Worm (Caenorhabditis elegans): ENCODE results near the gene klp-4.
A peak's percentile ranks its signal among the peaks of the same experiment; 100 is the strongest.

- TF ChIP-seq F44E2.7 (GFP tag; IDR thresholded peaks at IDR 0.05) (0 out of 2 replicates have a peak, but pooled peaks have one; percentile 3), nhr-28 (tag; optimal IDR thresholded peaks at IDR 0.05) (peak; percentile 91), F49E8.2 (tag; optimal IDR thresholded peaks at IDR 0.05; ENCODE audit: borderline replicate concordance) (no peak), set-16 (GFP tag; IDR thresholded peaks at IDR 0.05) (peak; percentile 95), zfp-3 (GFP tag; conservative IDR thresholded peaks at IDR 0.05) (peak; percentile 54; the same call in 1 of the 2 replicates), Y48G9A.11 (GFP tag; IDR thresholded peaks at IDR 0.05) (no peak), aly-2 (tag; optimal IDR thresholded peaks at IDR 0.05) (no peak), nhr-6 (tag; optimal IDR thresholded peaks at IDR 0.05) (peak; percentile 83), nhr-102 (tag; optimal IDR thresholded peaks at IDR 0.05) (peak; percentile 83), madf-5 (GFP tag; IDR thresholded peaks at IDR 0.05) (no peak), ztf-11 (tag; optimal IDR thresholded peaks at IDR 0.05) (no peak), ceh-32 (tag; optimal IDR thresholded peaks at IDR 0.05; ENCODE audit: poor library complexity) (peak; percentile 56), unc-39 (tag; optimal IDR thresholded peaks at IDR 0.05) (peak; percentile 65)
Observed at ce11 chrX:3127626-3128142, 50.8 kb downstream of the klp-4 start.

Measured in whole organism, L4 larva.